Worm (Caenorhabditis elegans) whole organism, late embryonic: Measurements from ENCODE around the gene gei-15.

Experiments
- K02D7.2 ChIP-seq: sonication (generic microtip); optimal IDR thresholded peaks from 2 replicates; lab custom pipeline; 2017; ENCODE audit warnings: mild to moderate bottlenecking, missing genetic modification characterization, missing compliant biosample characterization
- K09A11.1 ChIP-seq: sonication (generic microtip); optimal IDR thresholded peaks from 2 replicates; lab custom pipeline; 2017; ENCODE audit warnings: antibody characterized with exemption, mild to moderate bottlenecking, missing genetic modification characterization, missing compliant biosample characterization; ENCODE audit not compliant: insufficient read depth
- T23F11.4 ChIP-seq: fragments of 200-800 bp; sonication (Bioruptor generic); optimal IDR thresholded peaks from 2 replicates; lab custom pipeline; 2018; ENCODE audit warnings: mild to moderate bottlenecking, missing genetic modification characterization, missing compliant biosample characterization
- Y22D7AL.16 ChIP-seq: sonication (generic microtip); optimal IDR thresholded peaks from 2 replicates; lab custom pipeline; 2016; ENCODE audit warnings: missing genetic modification characterization, missing compliant biosample characterization
- ahr-1 ChIP-seq: sonication (generic microtip); optimal IDR thresholded peaks from 2 replicates; lab custom pipeline; 2016; ENCODE audit warnings: missing genetic modification characterization, missing compliant biosample characterization
- ceh-18 ChIP-seq: sonication (generic microtip); optimal IDR thresholded peaks from 2 replicates; lab custom pipeline; 2016; ENCODE audit warnings: missing genetic modification characterization, missing compliant biosample characterization
- ceh-19 ChIP-seq: fragments of 200-800 bp; sonication (Bioruptor generic); optimal IDR thresholded peaks from 2 replicates; lab custom pipeline; 2018; ENCODE audit warnings: mild to moderate bottlenecking, missing genetic modification characterization, missing compliant biosample characterization
- ceh-22 ChIP-seq: sonication (generic microtip); optimal IDR thresholded peaks from 2 replicates; lab custom pipeline; 2017; ENCODE audit warnings: missing biosample characterization, missing genetic modification characterization
- ceh-30 ChIP-seq: fragments of 150-350 bp; optimal IDR thresholded peaks from 2 replicates; lab custom pipeline; 2014; ENCODE audit warnings: missing biosample characterization, missing genetic modification characterization
- ceh-31 ChIP-seq: sonication (generic microtip); optimal IDR thresholded peaks from 2 replicates; lab custom pipeline; 2016; ENCODE audit warnings: missing genetic modification characterization, missing compliant biosample characterization
- ceh-6 ChIP-seq: fragments of 200-800 bp; sonication (Bioruptor generic); optimal IDR thresholded peaks from 2 replicates; lab custom pipeline; 2018; ENCODE audit warnings: mild to moderate bottlenecking, missing genetic modification characterization, missing compliant biosample characterization
- ceh-9 ChIP-seq: sonication (generic microtip); optimal IDR thresholded peaks from 2 replicates; lab custom pipeline; 2016; ENCODE audit warnings: mild to moderate bottlenecking, missing genetic modification characterization, inconsistent platforms, missing compliant biosample characterization
- dmd-4 ChIP-seq: sonication (generic microtip); optimal IDR thresholded peaks from 2 replicates; lab custom pipeline; 2016; ENCODE audit warnings: borderline replicate concordance, missing genetic modification characterization, missing compliant biosample characterization
- dve-1 ChIP-seq: sonication (generic microtip); optimal IDR thresholded peaks from 2 replicates; lab custom pipeline; 2017; ENCODE audit warnings: antibody characterized with exemption, mild to moderate bottlenecking, missing genetic modification characterization, missing compliant biosample characterization
- elt-2 ChIP-seq: sonication (generic microtip); optimal IDR thresholded peaks from 2 replicates; lab custom pipeline; 2016; ENCODE audit warnings: missing genetic modification reagents, missing genetic modification characterization, missing compliant biosample characterization
- elt-4 ChIP-seq: sonication (generic microtip); optimal IDR thresholded peaks from 2 replicates; lab custom pipeline; 2016; ENCODE audit warnings: missing genetic modification characterization, missing compliant biosample characterization
- ets-4 ChIP-seq: sonication (generic microtip); optimal IDR thresholded peaks from 2 replicates; lab custom pipeline; 2016; ENCODE audit warnings: missing genetic modification characterization, missing compliant biosample characterization
- fax-1 ChIP-seq: sonication (generic microtip); optimal IDR thresholded peaks from 2 replicates; lab custom pipeline; 2016; ENCODE audit warnings: missing genotype, missing genetic modification characterization, missing compliant biosample characterization
- fkh-6 ChIP-seq: sonication (generic microtip); optimal IDR thresholded peaks from 2 replicates; lab custom pipeline; 2016; ENCODE audit warnings: missing genetic modification characterization, missing compliant biosample characterization
- gmeb-2 ChIP-seq: sonication (generic microtip); optimal IDR thresholded peaks from 2 replicates; lab custom pipeline; 2016; ENCODE audit warnings: missing genetic modification characterization, inconsistent platforms, missing compliant biosample characterization
- hlh-13 ChIP-seq: fragments of 200-800 bp; sonication (Bioruptor generic); optimal IDR thresholded peaks from 2 replicates; lab custom pipeline; 2018; ENCODE audit warnings: mild to moderate bottlenecking, missing genetic modification characterization, missing compliant biosample characterization
- hlh-15 ChIP-seq: sonication (generic microtip); optimal IDR thresholded peaks from 2 replicates; lab custom pipeline; 2016; ENCODE audit warnings: missing genetic modification characterization, missing compliant biosample characterization
- hlh-30 ChIP-seq: sonication (generic microtip); optimal IDR thresholded peaks from 2 replicates; lab custom pipeline; 2017; ENCODE audit warnings: antibody characterized with exemption, missing genetic modification characterization, missing compliant biosample characterization; ENCODE audit not compliant: insufficient read depth
- hlh-6 ChIP-seq: sonication (generic microtip); optimal IDR thresholded peaks from 2 replicates; lab custom pipeline; 2016; ENCODE audit warnings: missing genotype, missing genetic modification characterization, missing compliant biosample characterization
- hlh-8 ChIP-seq: sonication (generic microtip); optimal IDR thresholded peaks from 2 replicates; lab custom pipeline; 2016; ENCODE audit warnings: missing genotype, missing genetic modification characterization, missing compliant biosample characterization
- lim-6 ChIP-seq: sonication (generic microtip); optimal IDR thresholded peaks from 2 replicates; lab custom pipeline; 2016; ENCODE audit warnings: missing genetic modification characterization, missing compliant biosample characterization
- nfya-1 ChIP-seq: sonication (generic microtip); optimal IDR thresholded peaks from 2 replicates; lab custom pipeline; 2017; ENCODE audit warnings: missing genetic modification characterization, mild to moderate bottlenecking, missing compliant biosample characterization, antibody characterized with exemption, moderate library complexity
- nhr-11 ChIP-seq: fragments of 150-350 bp; optimal IDR thresholded peaks from 2 replicates; lab custom pipeline; 2014; ENCODE audit warnings: missing biosample characterization, missing genetic modification characterization
- nhr-232 ChIP-seq: sonication (generic microtip); optimal IDR thresholded peaks from 2 replicates; lab custom pipeline; 2016; ENCODE audit warnings: missing genetic modification characterization, missing compliant biosample characterization
- pax-1 ChIP-seq: fragments of 150-350 bp; optimal IDR thresholded peaks from 2 replicates; lab custom pipeline; 2014; ENCODE audit warnings: missing biosample characterization, missing genetic modification characterization
- pha-2 ChIP-seq: sonication (generic microtip); optimal IDR thresholded peaks from 2 replicates; lab custom pipeline; 2017; ENCODE audit warnings: mild to moderate bottlenecking, missing genetic modification characterization, missing compliant biosample characterization
- pha-4 ChIP-seq: fragments of 150-350 bp; optimal IDR thresholded peaks from 2 replicates; lab custom pipeline; 2018; ENCODE audit warnings: missing biosample characterization, missing genetic modification reagents, missing genetic modification characterization
- pqm-1 ChIP-seq: sonication (generic microtip); optimal IDR thresholded peaks from 2 replicates; lab custom pipeline; 2016; ENCODE audit warnings: missing genetic modification characterization, missing compliant biosample characterization
- pros-1 ChIP-seq: fragments of 150-350 bp; optimal IDR thresholded peaks from 2 replicates; lab custom pipeline; 2014; ENCODE audit warnings: missing biosample characterization, missing genetic modification reagents, missing genetic modification characterization
- rnt-1 ChIP-seq: sonication (generic microtip); optimal IDR thresholded peaks from 2 replicates; lab custom pipeline; 2016; ENCODE audit warnings: missing genetic modification characterization, missing compliant biosample characterization
- sdc-2 ChIP-seq: sonication (generic microtip); optimal IDR thresholded peaks from 2 replicates; lab custom pipeline; 2016; ENCODE audit warnings: missing genotype, missing genetic modification characterization, missing compliant biosample characterization
- sox-4 ChIP-seq: sonication (generic microtip); optimal IDR thresholded peaks from 2 replicates; lab custom pipeline; 2017; ENCODE audit warnings: mild to moderate bottlenecking, missing genetic modification characterization, inconsistent platforms, missing compliant biosample characterization
- syd-9 ChIP-seq: sonication (generic microtip); optimal IDR thresholded peaks from 2 replicates; lab custom pipeline; 2016; ENCODE audit warnings: mild to moderate bottlenecking, missing genetic modification characterization, moderate library complexity, missing compliant biosample characterization
- ttx-3 ChIP-seq: sonication (generic microtip); optimal IDR thresholded peaks from 2 replicates; lab custom pipeline; 2016; ENCODE audit warnings: missing genetic modification reagents, missing genetic modification characterization, missing compliant biosample characterization
- unc-86 ChIP-seq: sonication (generic microtip); optimal IDR thresholded peaks from 2 replicates; lab custom pipeline; 2016; ENCODE audit warnings: missing genetic modification characterization, missing compliant biosample characterization

The gei-15 gene

ce11 chrX:6866900-6867299, 43.8 kb upstream of the gei-15 start:
- TF ChIP-seq K02D7.2 (tag; lab: Kevin White, UChicago) (no peak), ceh-31 (no peak), ceh-19 (GFP tag; lab: Kevin White, UChicago) (no peak), pqm-1 (tag; lab: Kevin White, UChicago) (no peak), elt-4 (no peak), ceh-22 (tag; lab: Kevin White, UChicago) (no peak), gmeb-2 (tag; lab: Kevin White, UChicago) (no peak), ceh-6 (GFP tag; lab: Kevin White, UChicago) (no peak), ceh-9 (no peak)

DNA sequence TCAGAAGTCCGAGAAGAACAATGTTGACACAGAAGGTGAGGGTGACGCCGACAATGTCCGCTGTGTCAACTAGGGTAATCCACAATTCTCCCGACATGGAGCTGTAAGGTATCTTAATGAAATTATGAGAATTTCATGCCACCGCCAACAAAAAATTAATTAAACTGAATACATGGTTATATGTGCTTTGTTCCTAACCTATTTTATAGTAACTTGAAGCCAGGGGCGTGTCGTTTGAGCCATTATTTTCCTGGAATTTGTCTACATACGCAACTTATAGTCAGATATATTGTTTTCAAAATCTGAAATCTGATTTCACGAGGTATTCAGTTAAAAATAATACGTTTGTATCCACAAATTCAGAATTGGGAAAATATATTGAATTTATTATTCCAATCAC, 42.8 kb upstream of the gei-15 start, which contains the start of gene odr-10:
Gene odr-10, minus strand, starts transcription at position 101 of the 400 bp plus-strand sequence.
- TF ChIP-seq rnt-1 (tag; lab: Kevin White, UChicago) (no peak), nhr-232 (no peak), dve-1 (tag; lab: Kevin White, UChicago) (no peak), T23F11.4 (GFP tag; lab: Kevin White, UChicago) (no peak), K09A11.1 (no peak), elt-2 (tag; lab: Kevin White, UChicago) (no peak), hlh-6 (no peak), nhr-11 (tag; lab: Kevin White, UChicago) (no peak), hlh-15 (tag; lab: Kevin White, UChicago) (no peak)

DNA sequence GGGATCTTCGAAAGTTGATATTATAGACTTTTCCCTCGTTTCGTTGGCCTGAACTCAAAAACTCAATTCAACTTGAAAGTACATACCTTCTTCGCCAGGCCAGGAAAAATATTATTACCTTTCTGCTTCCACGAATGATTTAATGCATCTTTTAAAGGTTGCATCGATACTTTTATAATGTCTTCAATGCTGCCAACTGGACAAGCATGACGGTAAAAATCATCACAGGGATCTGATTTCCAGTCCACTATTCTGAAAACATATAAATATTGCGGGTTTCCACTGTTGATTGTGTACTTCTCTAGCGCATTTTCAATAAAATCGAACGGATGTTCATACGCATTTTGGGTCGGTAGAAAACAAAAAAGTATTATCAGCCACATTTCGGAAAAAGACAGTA, 40.0 kb upstream of the gei-15 start, which contains the start of gene nep-4:
Gene nep-4, minus strand, starts transcription at position 393 of the 400 bp plus-strand sequence.
- TF ChIP-seq pax-1 (tag; lab: Kevin White, UChicago) (no peak), hlh-30 (tag; lab: Kevin White, UChicago) (no peak), nhr-11 (tag; lab: Kevin White, UChicago) (no peak), lim-6 (tag; lab: Kevin White, UChicago) (no peak), hlh-8 (tag; lab: Kevin White, UChicago) (no peak), fax-1 (no peak), elt-4 (no peak), syd-9 (no peak), K02D7.2 (tag; lab: Kevin White, UChicago) (no peak), ets-4 (no peak), pha-4 (tag; lab: Kevin White, UChicago) (no peak), sox-4 (tag; lab: Kevin White, UChicago) (no peak), ttx-3 (no peak), nfya-1 (tag; lab: Kevin White, UChicago) (no peak), T23F11.4 (GFP tag; lab: Kevin White, UChicago) (no peak), ceh-22 (tag; lab: Kevin White, UChicago) (no peak), ahr-1 (tag; lab: Kevin White, UChicago) (no peak), pha-2 (tag; lab: Kevin White, UChicago) (no peak), Y22D7AL.16 (tag; lab: Kevin White, UChicago) (no peak), ceh-18 (no peak)

DNA sequence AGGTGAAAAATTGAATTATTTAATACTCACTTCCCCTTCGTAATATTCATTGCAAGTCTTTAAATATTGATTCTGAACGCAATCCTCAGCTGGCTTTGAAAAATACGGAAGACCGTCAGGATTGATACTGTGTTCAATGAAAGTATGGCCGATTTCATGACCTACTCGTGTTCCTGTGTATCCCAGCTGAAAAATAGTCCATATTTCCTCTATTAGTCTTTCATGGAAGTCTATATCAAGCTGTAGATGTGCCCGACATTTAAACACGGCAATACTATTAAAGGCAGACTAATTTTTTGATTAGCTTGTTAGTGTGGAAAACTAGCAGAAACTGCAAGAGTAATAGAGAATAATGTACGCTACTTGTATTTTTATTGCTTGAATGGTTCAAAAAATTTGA, 38.5 kb upstream of the gei-15 start:
- TF ChIP-seq ceh-18 (no peak), sdc-2 (tag; lab: Kevin White, UChicago) (no peak), fkh-6 (tag; lab: Kevin White, UChicago) (no peak), unc-86 (tag; lab: Kevin White, UChicago) (no peak), lim-6 (tag; lab: Kevin White, UChicago) (no peak), ceh-30 (tag; lab: Kevin White, UChicago) (no peak), pros-1 (tag; lab: Kevin White, UChicago) (no peak), dmd-4 (tag; lab: Kevin White, UChicago) (no peak), ttx-3 (no peak), hlh-13 (no peak), ceh-31 (no peak), T23F11.4 (GFP tag; lab: Kevin White, UChicago) (no peak), nfya-1 (tag; lab: Kevin White, UChicago) (no peak)
